Fruit fly (Drosophila melanogaster) whole organism, embryonic: ENCODE results near the gene red.

Experiments
- CG10267 ChIP-seq: fragments of 200-800 bp; sonication (Bioruptor generic); optimal IDR thresholded peaks from 2 replicates; lab custom pipeline; 2018; ENCODE audit warnings: missing biosample characterization, mild to moderate bottlenecking, missing genetic modification characterization, moderate library complexity
- CG12219 ChIP-seq: fragments of 200-800 bp; sonication (Bioruptor generic); optimal IDR thresholded peaks from 3 replicates; lab custom pipeline; 2018; ENCODE audit warnings: missing biosample characterization, mild to moderate bottlenecking, missing genetic modification characterization
- CG1233 ChIP-seq: fragments of 200-800 bp; sonication (Bioruptor generic); optimal IDR thresholded peaks from 4 replicates; lab custom pipeline; 2018; ENCODE audit warnings: missing biosample characterization, mild to moderate bottlenecking, missing genetic modification characterization
- CG12744 ChIP-seq: fragments of 200-800 bp; sonication (Bioruptor generic); optimal IDR thresholded peaks from 2 replicates; lab custom pipeline; 2016; ENCODE audit warnings: missing biosample characterization, missing genetic modification characterization
- CG13424 ChIP-seq: fragments of 200-800 bp; sonication (Bioruptor generic); optimal IDR thresholded peaks from 2 replicates; lab custom pipeline; 2019; ENCODE audit warnings: missing biosample characterization, mild to moderate bottlenecking, missing genetic modification characterization, moderate library complexity
- CG1529 ChIP-seq: fragments of 200-800 bp; sonication (Bioruptor generic); optimal IDR thresholded peaks from 3 replicates; lab custom pipeline; 2018; ENCODE audit warnings: missing biosample characterization, missing genetic modification characterization
- CG17328 ChIP-seq: fragments of 200-800 bp; sonication (Bioruptor generic); IDR thresholded peaks from 2 replicates; pipeline ENCODE4 v1.3.6; 2022; ENCODE audit warnings: missing biosample characterization, missing genetic modification characterization
- CG17359 ChIP-seq: fragments of 200-800 bp; sonication (Bioruptor generic); optimal IDR thresholded peaks from 3 replicates; lab custom pipeline; 2018; ENCODE audit warnings: missing biosample characterization, mild to moderate bottlenecking, missing genetic modification characterization, moderate library complexity
- CG17385 ChIP-seq: fragments of 200-800 bp; sonication (Bioruptor generic); optimal IDR thresholded peaks from 3 replicates; lab custom pipeline; 2018; ENCODE audit warnings: missing biosample characterization, mild to moderate bottlenecking, missing genetic modification characterization
- CG18262 ChIP-seq: fragments of 200-800 bp; optimal IDR thresholded peaks from 3 replicates; lab custom pipeline; 2019; ENCODE audit warnings: missing biosample characterization, mild to moderate bottlenecking, missing genetic modification characterization, moderate library complexity
- CG2116 ChIP-seq: fragments of 200-800 bp; sonication (Bioruptor generic); optimal IDR thresholded peaks from 3 replicates; lab custom pipeline; 2018; ENCODE audit warnings: missing biosample characterization, mild to moderate bottlenecking, missing genetic modification characterization
- CG2202 ChIP-seq: fragments of 200-800 bp; sonication (Bioruptor generic); optimal IDR thresholded peaks from 2 replicates; lab custom pipeline; 2018; ENCODE audit warnings: missing biosample characterization, mild to moderate bottlenecking, missing genetic modification characterization
- CG2875 ChIP-seq: fragments of 200-800 bp; sonication (Bioruptor generic); optimal IDR thresholded peaks from 2 replicates; lab custom pipeline; 2017; ENCODE audit warnings: missing biosample characterization, mild to moderate bottlenecking, missing genetic modification characterization, missing genetic modification reagents
- CG30431 ChIP-seq: fragments of 200-800 bp; sonication (Bioruptor generic); optimal IDR thresholded peaks from 2 replicates; lab custom pipeline; 2017; ENCODE audit warnings: missing biosample characterization, missing genetic modification characterization
- CG3281 ChIP-seq: fragments of 200-800 bp; sonication (Bioruptor generic); optimal IDR thresholded peaks from 3 replicates; lab custom pipeline; 2017; ENCODE audit warnings: missing biosample characterization, mild to moderate bottlenecking, missing genetic modification characterization
- CG4328 ChIP-seq: fragments of 200-800 bp; sonication (Bioruptor generic); optimal IDR thresholded peaks from 3 replicates; lab custom pipeline; 2017; ENCODE audit warnings: missing biosample characterization, missing genetic modification reagents, missing genetic modification characterization
- CG4424 ChIP-seq: fragments of 200-800 bp; sonication (Bioruptor generic); optimal IDR thresholded peaks from 3 replicates; lab custom pipeline; 2016; ENCODE audit warnings: missing biosample characterization, missing genetic modification characterization
- CG4707 ChIP-seq: fragments of 200-800 bp; sonication (Bioruptor generic); optimal IDR thresholded peaks from 2 replicates; lab custom pipeline; 2018; ENCODE audit warnings: missing biosample characterization, mild to moderate bottlenecking, missing genetic modification characterization, moderate library complexity
- CG6765 ChIP-seq: fragments of 200-800 bp; sonication (Bioruptor generic); optimal IDR thresholded peaks from 3 replicates; lab custom pipeline; 2017; ENCODE audit warnings: missing biosample characterization, mild to moderate bottlenecking, missing genetic modification characterization
- CG6813 ChIP-seq: fragments of 200-800 bp; sonication (Bioruptor generic); optimal IDR thresholded peaks from 2 replicates; lab custom pipeline; 2017; ENCODE audit warnings: missing biosample characterization, missing genetic modification characterization, mild to moderate bottlenecking, moderate library complexity, missing genetic modification reagents
- CG8281 ChIP-seq: fragments of 200-800 bp; sonication (Bioruptor generic); optimal IDR thresholded peaks from 2 replicates; lab custom pipeline; 2018; ENCODE audit warnings: missing biosample characterization, mild to moderate bottlenecking, missing genetic modification characterization, moderate library complexity
- CG8388 ChIP-seq: fragments of 200-800 bp; sonication (Bioruptor generic); optimal IDR thresholded peaks from 2 replicates; lab custom pipeline; 2019; ENCODE audit warnings: missing biosample characterization, mild to moderate bottlenecking, missing genetic modification characterization, moderate library complexity
- CG8765 ChIP-seq: fragments of 200-800 bp; sonication (Bioruptor generic); IDR thresholded peaks from 2 replicates; pipeline ENCODE4 v1.3.6; 2022; ENCODE audit warnings: missing biosample characterization, missing genetic modification characterization
- CG9215 ChIP-seq: fragments of 200-800 bp; sonication (Bioruptor generic); IDR thresholded peaks from 2 replicates; pipeline ENCODE4 v1.3.6; 2022; ENCODE audit warnings: missing biosample characterization, missing genetic modification characterization
- D ChIP-seq, 2 experiments: fragments of 200-800 bp in 1 of 2; fragments of >200 bp in 1 of 2; sonication (Bioruptor generic) in 1 of 2; optimal IDR thresholded peaks; 2 replicates in 1 of 2; 3 replicates in 1 of 2; lab custom pipeline; 2017; ENCODE audit warnings: mild to moderate bottlenecking in 1 of 2, missing biosample characterization in 1 of 2, missing genetic modification characterization in 1 of 2, missing genetic modification reagents in 1 of 2
- D19A ChIP-seq: fragments of 200-800 bp; optimal IDR thresholded peaks from 3 replicates; lab custom pipeline; 2019; ENCODE audit warnings: missing biosample characterization, mild to moderate bottlenecking, missing genetic modification characterization, moderate library complexity
- Eip74EF ChIP-seq, 2 experiments: fragments of 200-800 bp in 1 of 2; fragments of >200 bp in 1 of 2; sonication (Bioruptor generic) in 1 of 2; optimal IDR thresholded peaks; 2 replicates each; lab custom pipeline; 2017 to 2019; ENCODE audit warnings: missing biosample characterization in 2 of 2, missing genetic modification characterization in 2 of 2, mild to moderate bottlenecking in 1 of 2, moderate library complexity in 1 of 2
- Gug ChIP-seq: fragments of 200-800 bp; sonication (Bioruptor generic); IDR thresholded peaks from 4 replicates; pipeline ENCODE4 v1.3.6; 2022; ENCODE audit warnings: missing biosample characterization, missing genetic modification characterization
- HmgZ ChIP-seq: fragments of 200-800 bp; sonication (Bioruptor generic); optimal IDR thresholded peaks from 2 replicates; lab custom pipeline; 2018; ENCODE audit warnings: missing biosample characterization, mild to moderate bottlenecking, missing genetic modification characterization
- Hr78 ChIP-seq, 2 experiments: fragments of 200-800 bp in 1 of 2; fragments of >200 bp in 1 of 2; sonication (Bioruptor generic) in 1 of 2; optimal IDR thresholded peaks; 2 replicates each; lab custom pipeline; 2017 to 2019; ENCODE audit warnings: missing biosample characterization in 2 of 2, missing genetic modification characterization in 2 of 2, mild to moderate bottlenecking in 1 of 2, moderate library complexity in 1 of 2
- Jarid2 ChIP-seq: fragments of 200-800 bp; sonication (Bioruptor generic); optimal IDR thresholded peaks from 3 replicates; lab custom pipeline; 2017; ENCODE audit warnings: mild to moderate bottlenecking, missing biosample characterization, missing genetic modification reagents, missing genetic modification characterization
- NFAT ChIP-seq: fragments of 200-800 bp; sonication (Bioruptor generic); IDR thresholded peaks from 2 replicates; pipeline ENCODE4 v1.3.6; 2022; ENCODE audit warnings: missing biosample characterization, missing genetic modification characterization
- Oli ChIP-seq: fragments of 200-800 bp; sonication (Bioruptor generic); optimal IDR thresholded peaks from 2 replicates; lab custom pipeline; 2018; ENCODE audit warnings: missing biosample characterization, mild to moderate bottlenecking, missing genetic modification characterization, moderate library complexity
- PHDP ChIP-seq: fragments of 200-800 bp; sonication (Bioruptor generic); optimal IDR thresholded peaks from 3 replicates; lab custom pipeline; 2018; ENCODE audit warnings: missing biosample characterization, mild to moderate bottlenecking, missing genetic modification characterization, moderate library complexity
- Sry-δ ChIP-seq: fragments of 200-800 bp; sonication (Bioruptor generic); optimal IDR thresholded peaks from 2 replicates; lab custom pipeline; 2016; ENCODE audit warnings: missing biosample characterization, missing genetic modification characterization
- bcd ChIP-seq: fragments of 200-800 bp; sonication (Bioruptor generic); optimal IDR thresholded peaks from 2 replicates; lab custom pipeline; 2017; ENCODE audit warnings: missing biosample characterization, mild to moderate bottlenecking, missing genetic modification characterization
- bigmax ChIP-seq: fragments of 200-800 bp; sonication (Bioruptor generic); optimal IDR thresholded peaks from 2 replicates; lab custom pipeline; 2018; ENCODE audit warnings: missing biosample characterization, mild to moderate bottlenecking, missing genetic modification characterization
- chm ChIP-seq: fragments of 200-800 bp; sonication (Bioruptor generic); IDR thresholded peaks from 2 replicates; pipeline ENCODE4 v1.3.6; 2022; ENCODE audit warnings: missing biosample characterization, missing genetic modification characterization
- corto ChIP-seq: fragments of 200-800 bp; sonication (Bioruptor generic); optimal IDR thresholded peaks from 2 replicates; lab custom pipeline; 2016; ENCODE audit warnings: missing biosample characterization, mild to moderate bottlenecking, missing genetic modification characterization, moderate library complexity
- gcm ChIP-seq: fragments of 200-800 bp; sonication (Bioruptor generic); optimal IDR thresholded peaks from 2 replicates; lab custom pipeline; 2019; ENCODE audit warnings: missing biosample characterization, mild to moderate bottlenecking, missing genetic modification characterization, moderate library complexity
- h ChIP-seq: fragments of >200 bp; optimal IDR thresholded peaks from 2 replicates; lab custom pipeline; 2017
- insv ChIP-seq, 2 experiments: fragments of 200-800 bp; sonication (Bioruptor generic); optimal IDR thresholded peaks; 3 replicates each; lab custom pipeline; 2016 to 2018; ENCODE audit warnings: missing biosample characterization in 2 of 2, missing genetic modification characterization in 2 of 2
- kah ChIP-seq: fragments of 200-800 bp; sonication (Bioruptor generic); optimal IDR thresholded peaks from 2 replicates; lab custom pipeline; 2018; ENCODE audit warnings: missing biosample characterization, mild to moderate bottlenecking, missing genetic modification characterization
- kni ChIP-seq: fragments of 200-800 bp; sonication (Bioruptor generic); optimal IDR thresholded peaks from 3 replicates; lab custom pipeline; 2017; ENCODE audit warnings: mild to moderate bottlenecking, missing biosample characterization, missing genetic modification reagents, missing genetic modification characterization
- lilli ChIP-seq: fragments of 200-800 bp; sonication (Bioruptor generic); optimal IDR thresholded peaks from 3 replicates; lab custom pipeline; 2016; ENCODE audit warnings: missing biosample characterization, missing genetic modification characterization
- nerfin-1 ChIP-seq: fragments of 200-800 bp; sonication (Bioruptor generic); optimal IDR thresholded peaks from 3 replicates; lab custom pipeline; 2019; ENCODE audit warnings: missing biosample characterization, mild to moderate bottlenecking, missing genetic modification characterization, moderate library complexity
- otp ChIP-seq: fragments of 200-800 bp; sonication (Bioruptor generic); IDR thresholded peaks from 3 replicates; pipeline ENCODE4, ENCODE4 v1.3.6; 2022; ENCODE audit warnings: missing biosample characterization, missing genetic modification characterization
- stc ChIP-seq: fragments of 200-800 bp; sonication (Bioruptor generic); IDR thresholded peaks from 2 replicates; pipeline ENCODE4 v1.3.6; 2022; ENCODE audit warnings: missing biosample characterization, missing genetic modification characterization
- tap ChIP-seq: fragments of 200-800 bp; optimal IDR thresholded peaks from 3 replicates; lab custom pipeline; 2019; ENCODE audit warnings: missing biosample characterization, mild to moderate bottlenecking, missing genetic modification characterization, moderate library complexity

red gene

dm6 chr3R:14299891-14300290 is 11.0 kb downstream of the red start (continued):
- TF ChIP-seq HmgZ (tag; lab: Kevin White, UChicago) (peak; percentile 11), otp (GFP tag; lab: Robert Waterston, UW) (peak; percentile 42; the same call in 1 of the 3 replicates), bcd (GFP tag; lab: Kevin White, UChicago) (peak; percentile 5), Hr78 (GFP tag; optimal IDR thresholded peaks at IDR 0.05; lab: Kevin White, UChicago) (peak in 1 of 2 experiments; percentile 49), CG30431 (no peak), CG12219 (GFP tag; lab: Kevin White, UChicago) (peak; percentile 37), bigmax (GFP tag; lab: Kevin White, UChicago) (peak; percentile 5), tap (tag; lab: Kevin White, UChicago) (peak; percentile 49), CG2875 (GFP tag; lab: Kevin White, UChicago) (peak; percentile 11), CG17328 (no peak), nerfin-1 (tag; lab: Kevin White, UChicago) (peak; percentile 53), chm (GFP tag; lab: Robert Waterston, UW) (peak; percentile 43; the same call in 1 of the 2 replicates), kah (GFP tag; lab: Kevin White, UChicago) (peak; percentile 14), CG12744 (GFP tag; lab: Kevin White, UChicago) (no peak), CG3281 (GFP tag; lab: Kevin White, UChicago) (peak; percentile 13), Gug (no peak), CG2202 (peak; percentile 30), CG8388 (GFP tag; lab: Kevin White, UChicago) (no peak), Oli (tag; lab: Kevin White, UChicago) (no peak), stc (GFP tag; lab: Robert Waterston, UW) (no peak), h (lab: Kevin White, UChicago) (no peak), corto (no peak), CG6765 (GFP tag; lab: Kevin White, UChicago) (peak; percentile 10), CG4707 (GFP tag; lab: Kevin White, UChicago) (peak; percentile 37), lilli (GFP tag; lab: Kevin White, UChicago) (no peak), Sry-δ (GFP tag; lab: Kevin White, UChicago) (no peak), CG2116 (GFP tag; lab: Kevin White, UChicago) (peak; percentile 3), CG1529 (GFP tag; lab: Kevin White, UChicago) (peak; percentile 21), CG13424 (tag; lab: Kevin White, UChicago) (peak; percentile 36), kni (peak; percentile 87), CG4328 (GFP tag; lab: Kevin White, UChicago) (peak; percentile 35), Jarid2 (GFP tag; lab: Kevin White, UChicago) (peak; percentile 27), CG1233 (GFP tag; lab: Kevin White, UChicago) (peak; percentile 62), CG4424 (GFP tag; lab: Kevin White, UChicago) (no peak), CG17359 (tag; lab: Kevin White, UChicago) (peak; percentile 58), CG10267 (tag; lab: Kevin White, UChicago) (peak; percentile 3), CG18262 (tag; lab: Kevin White, UChicago) (peak; percentile 40), NFAT (GFP tag; lab: Robert Waterston, UW) (no peak), gcm (GFP tag; lab: Kevin White, UChicago) (peak; percentile 30), D (optimal IDR thresholded peaks at IDR 0.05; lab: Kevin White, UChicago) (no peak), D (GFP tag; optimal IDR thresholded peaks at IDR 0.05; lab: Kevin White, UChicago) (peak; percentile 31), CG8281 (tag; lab: Kevin White, UChicago) (peak; percentile 44), CG9215 (GFP tag; lab: Robert Waterston, UW) (no peak), PHDP (tag; lab: Kevin White, UChicago) (peak; percentile 46), CG17385 (GFP tag; lab: Kevin White, UChicago) (peak; percentile 26), CG6813 (GFP tag; lab: Kevin White, UChicago) (peak; percentile 76), insv (GFP tag; optimal IDR thresholded peaks at IDR 0.05; lab: Kevin White, UChicago) (no peak), D19A (tag; lab: Kevin White, UChicago) (peak; percentile 16), CG8765 (GFP tag; lab: Robert Waterston, UW) (no peak), Eip74EF (GFP tag; optimal IDR thresholded peaks at IDR 0.05; lab: Kevin White, UChicago) (no peak)
